Worm (Caenorhabditis elegans) whole organism, L3 larva: ENCODE measurements around the gene Y56A3A.28.
A peak's percentile ranks its signal among the peaks of the same experiment; 100 is the strongest.

Experiments used
- R02D3.7 ChIP-seq: fragments of 150-350 bp; optimal IDR thresholded peaks from 2 replicates; lab custom pipeline; 2014; ENCODE audit warnings: missing biosample characterization, missing genetic modification characterization
- ZK546.5 ChIP-seq: sonication (generic microtip); optimal IDR thresholded peaks from 2 replicates; lab custom pipeline; 2017; ENCODE audit warnings: missing biosample characterization, missing genetic modification characterization
- aly-2 ChIP-seq: fragments of 150-350 bp; optimal IDR thresholded peaks from 2 replicates; lab custom pipeline; 2014; ENCODE audit warnings: missing biosample characterization, missing genetic modification characterization
- ama-1 ChIP-seq: fragments of 150-350 bp; optimal IDR thresholded peaks from 2 replicates; lab custom pipeline; 2018
- ceh-16 ChIP-seq: sonication (generic microtip); optimal IDR thresholded peaks from 2 replicates; lab custom pipeline; 2017; ENCODE audit warnings: missing biosample characterization, missing genetic modification characterization
- ceh-28 ChIP-seq: fragments of 150-350 bp; optimal IDR thresholded peaks from 2 replicates; lab custom pipeline; 2014; ENCODE audit warnings: missing biosample characterization, missing genetic modification reagents, missing genetic modification characterization
- ceh-82 ChIP-seq: fragments of 150-350 bp; optimal IDR thresholded peaks from 2 replicates; lab custom pipeline; 2014; ENCODE audit warnings: missing biosample characterization, missing genetic modification characterization
- ceh-9 ChIP-seq: sonication (generic microtip); optimal IDR thresholded peaks from 2 replicates; lab custom pipeline; 2018; ENCODE audit warnings: missing biosample characterization, missing genetic modification characterization
- daf-12 ChIP-seq: fragments of 150-350 bp; optimal IDR thresholded peaks from 2 replicates; lab custom pipeline; 2014; ENCODE audit warnings: missing biosample characterization, missing genetic modification reagents, missing genetic modification characterization
- egl-5 ChIP-seq: fragments of 150-350 bp; optimal IDR thresholded peaks from 2 replicates; lab custom pipeline; 2017; ENCODE audit warnings: missing biosample characterization, missing genetic modification reagents, missing genetic modification characterization, inconsistent platforms
- elt-1 ChIP-seq: fragments of 150-350 bp; optimal IDR thresholded peaks from 2 replicates; lab custom pipeline; 2014; ENCODE audit warnings: missing biosample characterization, missing genetic modification characterization
- elt-2 ChIP-seq: sonication (generic microtip); optimal IDR thresholded peaks from 2 replicates; lab custom pipeline; 2016; ENCODE audit warnings: missing genetic modification reagents, mild to moderate bottlenecking, missing genetic modification characterization, missing compliant biosample characterization
- elt-3 ChIP-seq, 3 experiments: fragments of 150-350 bp in 1 of 3; sonication (generic microtip) in 2 of 3; optimal IDR thresholded peaks; 2 replicates in 2 of 3; 4 replicates in 1 of 3; lab custom pipeline; 2014 to 2017; ENCODE audit warnings: missing biosample characterization in 3 of 3, missing genetic modification characterization in 3 of 3
- fkh-10 ChIP-seq: sonication (generic microtip); optimal IDR thresholded peaks from 2 replicates; lab custom pipeline; 2017; ENCODE audit warnings: missing biosample characterization, missing genetic modification reagents, missing genetic modification characterization
- fkh-2 ChIP-seq: fragments of 150-350 bp; optimal IDR thresholded peaks from 2 replicates; lab custom pipeline; 2014; ENCODE audit warnings: missing biosample characterization, missing genetic modification reagents, missing genetic modification characterization
- fos-1 ChIP-seq: fragments of 150-350 bp; optimal IDR thresholded peaks from 2 replicates; lab custom pipeline; 2014; ENCODE audit warnings: missing biosample characterization, missing genetic modification characterization
- hmg-11 ChIP-seq: sonication (generic microtip); optimal IDR thresholded peaks from 2 replicates; lab custom pipeline; 2016; ENCODE audit warnings: missing genetic modification characterization, missing compliant biosample characterization
- jun-1 ChIP-seq: fragments of 150-350 bp; optimal IDR thresholded peaks from 2 replicates; lab custom pipeline; 2014; ENCODE audit warnings: missing biosample characterization, missing genetic modification reagents, missing genetic modification characterization
- lin-15B ChIP-seq: fragments of 150-350 bp; optimal IDR thresholded peaks from 2 replicates; lab custom pipeline; 2014; ENCODE audit warnings: missing biosample characterization, missing genetic modification characterization
- lin-39 ChIP-seq: fragments of 150-350 bp; optimal IDR thresholded peaks from 2 replicates; lab custom pipeline; 2018; ENCODE audit warnings: missing biosample characterization, missing genetic modification reagents, missing genetic modification characterization
- mdl-1 ChIP-seq: fragments of 150-350 bp; optimal IDR thresholded peaks from 2 replicates; lab custom pipeline; 2014; ENCODE audit warnings: missing biosample characterization, missing genetic modification characterization
- mml-1 ChIP-seq: fragments of 150-350 bp; sonication (generic microtip); optimal IDR thresholded peaks from 3 replicates; lab custom pipeline; 2014; ENCODE audit warnings: missing biosample characterization, missing genetic modification characterization
- nfya-1 ChIP-seq: sonication (generic microtip); optimal IDR thresholded peaks from 2 replicates; lab custom pipeline; 2017; ENCODE audit warnings: missing genetic modification characterization, mild to moderate bottlenecking, missing compliant biosample characterization, antibody characterized with exemption, moderate library complexity; ENCODE audit not compliant: insufficient read depth
- nhr-12 ChIP-seq: fragments of 150-350 bp; optimal IDR thresholded peaks from 2 replicates; lab custom pipeline; 2014; ENCODE audit warnings: missing biosample characterization, missing genetic modification characterization
- nhr-23 ChIP-seq: fragments of 150-350 bp; optimal IDR thresholded peaks from 2 replicates; lab custom pipeline; 2014; ENCODE audit warnings: missing biosample characterization, missing genetic modification reagents, missing genetic modification characterization
- nhr-237 ChIP-seq: fragments of 150-350 bp; optimal IDR thresholded peaks from 2 replicates; lab custom pipeline; 2014; ENCODE audit warnings: missing biosample characterization, missing genetic modification characterization
- nhr-25 ChIP-seq: sonication (generic microtip); optimal IDR thresholded peaks from 2 replicates; lab custom pipeline; 2017; ENCODE audit warnings: missing biosample characterization, missing genetic modification characterization
- nhr-43 ChIP-seq: sonication (generic microtip); optimal IDR thresholded peaks from 2 replicates; lab custom pipeline; 2016; ENCODE audit warnings: mild to moderate bottlenecking, missing genetic modification characterization, missing compliant biosample characterization; ENCODE audit not compliant: poor library complexity, severe bottlenecking
- nhr-67 ChIP-seq: fragments of 150-350 bp; optimal IDR thresholded peaks from 2 replicates; lab custom pipeline; 2014; ENCODE audit warnings: missing biosample characterization, missing genetic modification characterization
- nhr-76 ChIP-seq: fragments of 150-350 bp; sonication (generic microtip); optimal IDR thresholded peaks from 5 replicates; lab custom pipeline; 2014; ENCODE audit warnings: missing biosample characterization, missing genetic modification characterization
- nhr-77 ChIP-seq: fragments of 150-350 bp; optimal IDR thresholded peaks from 2 replicates; lab custom pipeline; 2014; ENCODE audit warnings: missing biosample characterization, missing genetic modification characterization
- pha-4 ChIP-seq: fragments of 150-350 bp; optimal IDR thresholded peaks from 2 replicates; lab custom pipeline; 2014; ENCODE audit warnings: missing biosample characterization, missing genetic modification reagents, missing genetic modification characterization
- pqm-1 ChIP-seq: fragments of 150-350 bp; optimal IDR thresholded peaks from 2 replicates; lab custom pipeline; 2017; ENCODE audit warnings: missing biosample characterization, missing genetic modification characterization, inconsistent platforms
- sea-2 ChIP-seq: fragments of 150-350 bp; sonication (generic microtip); optimal IDR thresholded peaks from 4 replicates; lab custom pipeline; 2014; ENCODE audit warnings: missing biosample characterization, missing genetic modification reagents, missing genetic modification characterization
- skn-1 ChIP-seq: fragments of 150-350 bp; optimal IDR thresholded peaks from 2 replicates; lab custom pipeline; 2014; ENCODE audit warnings: missing biosample characterization, missing genetic modification characterization
- snpc-4 ChIP-seq: fragments of 150-350 bp; optimal IDR thresholded peaks from 2 replicates; lab custom pipeline; 2014; ENCODE audit warnings: missing biosample characterization, missing genetic modification characterization
- unc-39 ChIP-seq: sonication (generic microtip); optimal IDR thresholded peaks from 4 replicates; lab custom pipeline; 2017; ENCODE audit warnings: missing biosample characterization, missing genetic modification characterization
- zag-1 ChIP-seq: fragments of 150-350 bp; optimal IDR thresholded peaks from 2 replicates; lab custom pipeline; 2014; ENCODE audit warnings: missing biosample characterization, missing genetic modification characterization
- ztf-11 ChIP-seq: fragments of 150-350 bp; optimal IDR thresholded peaks from 2 replicates; lab custom pipeline; 2014; ENCODE audit warnings: missing biosample characterization, missing genetic modification characterization
- ztf-4 ChIP-seq: fragments of 150-350 bp; optimal IDR thresholded peaks from 2 replicates; lab custom pipeline; 2014; ENCODE audit warnings: missing biosample characterization, missing genetic modification characterization

Y56A3A.28 gene

ce11 chrIII:11918247-11918769, 52.9 kb downstream of the Y56A3A.28 start, which contains the start of gene znf-593:
Gene znf-593, minus strand, starts transcription at chrIII:11918719.
- TF ChIP-seq nhr-43 (peak; percentile 56), snpc-4 (tag; lab: Kevin White, UChicago) (no peak), skn-1 (no peak), nhr-12 (tag; lab: Kevin White, UChicago) (no peak), pha-4 (tag; lab: Kevin White, UChicago) (peak; percentile 32), fos-1 (tag; lab: Kevin White, UChicago) (no peak), pqm-1 (tag; lab: Kevin White, UChicago) (no peak), elt-1 (tag; lab: Kevin White, UChicago) (no peak), R02D3.7 (tag; lab: Kevin White, UChicago) (no peak), mml-1 (tag; lab: Kevin White, UChicago) (no peak), ama-1 (lab: Kevin White, UChicago) (peak; percentile 1), hmg-11 (tag; lab: Kevin White, UChicago) (peak; percentile 50), ceh-16 (tag; lab: Kevin White, UChicago) (no peak), elt-3 (tag; optimal IDR thresholded peaks at IDR 0.05; lab: Kevin White, UChicago) (no peak), ZK546.5 (tag; lab: Kevin White, UChicago) (no peak), unc-39 (tag; lab: Kevin White, UChicago) (no peak), egl-5 (tag; lab: Kevin White, UChicago) (no peak), jun-1 (no peak), nhr-76 (tag; lab: Kevin White, UChicago) (no peak), elt-2 (tag; lab: Kevin White, UChicago) (peak; percentile 23), nhr-237 (tag; lab: Kevin White, UChicago) (no peak), ceh-82 (tag; lab: Kevin White, UChicago) (no peak), zag-1 (tag; lab: Kevin White, UChicago) (no peak), nhr-77 (tag; lab: Kevin White, UChicago) (no peak)

ce11 chrIII:11917525-11917924, 53.6 kb downstream of the Y56A3A.28 start:
- TF ChIP-seq ztf-11 (tag; lab: Kevin White, UChicago) (no peak), hmg-11 (tag; lab: Kevin White, UChicago) (no peak), nhr-43 (no peak), ztf-4 (no peak), unc-39 (tag; lab: Kevin White, UChicago) (no peak)

DNA sequence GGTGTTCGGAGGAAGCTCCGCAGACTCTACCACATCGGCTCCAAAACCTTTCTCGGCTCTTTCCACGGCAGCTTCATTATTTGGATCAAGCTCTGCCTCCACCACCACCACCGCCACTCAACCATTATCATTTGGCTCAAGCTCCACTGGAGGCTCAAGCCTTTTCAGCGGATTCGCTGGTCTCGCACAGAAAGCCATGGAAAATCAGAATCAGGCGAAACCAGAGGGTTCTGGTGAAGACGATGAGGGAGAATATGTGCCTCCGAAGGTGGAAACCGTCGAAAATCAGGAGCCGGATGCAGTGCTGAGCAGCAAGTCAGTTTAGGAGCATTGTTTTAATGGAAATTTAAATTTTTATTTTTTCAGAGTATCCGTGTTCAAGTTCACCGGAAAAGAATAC, 54.1 kb downstream of the Y56A3A.28 start:
- TF ChIP-seq nhr-12 (tag; lab: Kevin White, UChicago) (no peak), ztf-4 (no peak), egl-5 (tag; lab: Kevin White, UChicago) (no peak), fos-1 (tag; lab: Kevin White, UChicago) (no peak), ceh-28 (tag; lab: Kevin White, UChicago) (no peak), aly-2 (tag; lab: Kevin White, UChicago) (no peak), hmg-11 (tag; lab: Kevin White, UChicago) (no peak), ama-1 (lab: Kevin White, UChicago) (no peak), fkh-10 (GFP tag; lab: Kevin White, UChicago) (no peak), elt-3 (tag; optimal IDR thresholded peaks at IDR 0.05; lab: Kevin White, UChicago) (no peak), lin-39 (tag; lab: Kevin White, UChicago) (no peak), nhr-23 (tag; lab: Kevin White, UChicago) (no peak), elt-1 (tag; lab: Kevin White, UChicago) (no peak), pha-4 (tag; lab: Kevin White, UChicago) (no peak), mdl-1 (no peak), nhr-67 (tag; lab: Kevin White, UChicago) (no peak), nhr-237 (tag; lab: Kevin White, UChicago) (no peak), sea-2 (no peak)

DNA sequence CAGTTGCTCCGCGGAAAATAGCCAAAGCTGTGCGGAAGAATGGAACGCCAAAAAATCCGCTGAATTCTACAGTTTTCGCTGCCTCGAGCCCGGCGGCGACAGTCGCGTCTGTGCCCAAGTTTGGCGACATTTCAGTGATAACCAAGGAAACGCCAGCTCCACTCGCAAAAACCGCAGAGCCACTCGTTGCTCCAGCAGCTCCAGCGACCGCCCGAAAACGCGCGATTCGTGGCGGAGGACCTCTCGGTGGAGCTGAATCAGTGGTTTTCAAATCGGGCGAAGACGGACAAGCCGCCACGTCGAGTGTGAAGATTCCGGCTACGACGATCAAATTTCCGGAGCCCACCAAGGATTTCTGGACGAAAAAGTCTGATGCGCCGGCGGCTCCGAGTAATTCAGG, 54.9 kb downstream of the Y56A3A.28 start:
- TF ChIP-seq fkh-2 (tag; lab: Kevin White, UChicago) = no peak
- TF ChIP-seq ceh-28 (tag; lab: Kevin White, UChicago) = no peak
- no peak for TF ChIP-seq nhr-43
- no peak for TF ChIP-seq nhr-23 (tag; lab: Kevin White, UChicago)
- no peak for TF ChIP-seq mdl-1
- no peak for TF ChIP-seq ama-1 (lab: Kevin White, UChicago)
- no peak for TF ChIP-seq hmg-11 (tag; lab: Kevin White, UChicago)
- no peak for TF ChIP-seq elt-1 (tag; lab: Kevin White, UChicago)
- no peak for TF ChIP-seq nhr-25 (tag; lab: Kevin White, UChicago)
- no peak for TF ChIP-seq nfya-1
- no peak for TF ChIP-seq daf-12 (tag; lab: Kevin White, UChicago)
- no peak for TF ChIP-seq nhr-77 (tag; lab: Kevin White, UChicago)
- TF ChIP-seq nhr-76 (tag; lab: Kevin White, UChicago) = no peak
- no peak for TF ChIP-seq zag-1 (tag; lab: Kevin White, UChicago)
- TF ChIP-seq lin-15B (tag; lab: Kevin White, UChicago) = no peak
- TF ChIP-seq ceh-9 (tag; lab: Kevin White, UChicago) = no peak
